Fruit fly (Drosophila melanogaster): ENCODE measurements around the gene Nadsyn.

dm6 chrX:13682652-13683051 is 35.4 kb downstream of the Nadsyn start, which contains the start of gene CG11158:
- TF ChIP-seq CTCF (optimal IDR thresholded peaks at IDR 0.05), result no peak
- TF ChIP-seq CG8478 (optimal IDR thresholded peaks at IDR 0.05), result no peak

All from S2 (cell line).